Fruit fly (Drosophila melanogaster) whole organism, prepupa: ENCODE data around the gene CG13309.

Experiments used
- CG11294 ChIP-seq: fragments of 200-800 bp; sonication (Bioruptor generic); IDR thresholded peaks from 2 replicates; pipeline ENCODE4 v1.3.6; 2022; ENCODE audit warnings: missing biosample characterization, missing genetic modification characterization
- CG11902 ChIP-seq: fragments of 200-800 bp; sonication (Bioruptor generic); optimal IDR thresholded peaks from 3 replicates; lab custom pipeline; 2016; ENCODE audit warnings: missing biosample characterization, missing genetic modification characterization
- CG15336 ChIP-seq: fragments of 200-800 bp; sonication (Bioruptor generic); IDR thresholded peaks from 2 replicates; pipeline ENCODE4 v1.3.6; 2022; ENCODE audit warnings: missing biosample characterization, missing genetic modification characterization
- CG1621 ChIP-seq: fragments of 200-800 bp; sonication (Bioruptor generic); optimal IDR thresholded peaks from 3 replicates; lab custom pipeline; 2018; ENCODE audit warnings: missing biosample characterization, mild to moderate bottlenecking, missing genetic modification characterization
- CG31627 ChIP-seq: fragments of 200-800 bp; sonication (Bioruptor generic); optimal IDR thresholded peaks from 3 replicates; lab custom pipeline; 2016; ENCODE audit warnings: missing biosample characterization, missing genetic modification characterization
- CG32006 ChIP-seq: fragments of 200-800 bp; sonication (Bioruptor generic); optimal IDR thresholded peaks from 3 replicates; lab custom pipeline; 2017; ENCODE audit warnings: missing biosample characterization, mild to moderate bottlenecking, missing genetic modification characterization
- CG34406 ChIP-seq: fragments of 200-800 bp; sonication (Bioruptor generic); optimal IDR thresholded peaks from 3 replicates; lab custom pipeline; 2016; ENCODE audit warnings: missing biosample characterization, missing genetic modification characterization
- CG3919 ChIP-seq: fragments of 200-800 bp; sonication (Bioruptor generic); optimal IDR thresholded peaks from 3 replicates; lab custom pipeline; 2016; ENCODE audit warnings: missing biosample characterization, missing genetic modification characterization
- CG4318 ChIP-seq: fragments of 200-800 bp; sonication (Bioruptor generic); optimal IDR thresholded peaks from 3 replicates; lab custom pipeline; 2017; ENCODE audit warnings: missing biosample characterization, mild to moderate bottlenecking, missing genetic modification characterization
- CG6163 ChIP-seq: fragments of 200-800 bp; sonication (Bioruptor generic); IDR thresholded peaks from 3 replicates; pipeline ENCODE4 v1.3.6; 2022; ENCODE audit warnings: missing biosample characterization, missing genetic modification characterization
- CG6276 ChIP-seq: fragments of 200-800 bp; sonication (Bioruptor generic); optimal IDR thresholded peaks from 2 replicates; lab custom pipeline; 2017; ENCODE audit warnings: missing biosample characterization, mild to moderate bottlenecking, missing genetic modification characterization
- CG6792 ChIP-seq: fragments of 200-800 bp; sonication (Bioruptor generic); optimal IDR thresholded peaks from 3 replicates; lab custom pipeline; 2016; ENCODE audit warnings: missing biosample characterization, missing genetic modification characterization
- CG6808 ChIP-seq: fragments of 200-800 bp; sonication (Bioruptor generic); optimal IDR thresholded peaks from 3 replicates; lab custom pipeline; 2017; ENCODE audit warnings: missing biosample characterization, missing genetic modification characterization, mild to moderate bottlenecking, moderate library complexity, missing genetic modification reagents
- CG7368 ChIP-seq: fragments of 200-800 bp; sonication (Bioruptor generic); optimal IDR thresholded peaks from 3 replicates; lab custom pipeline; 2016; ENCODE audit warnings: missing biosample characterization, missing genetic modification characterization
- CG8119 ChIP-seq: fragments of 200-800 bp; sonication (Bioruptor generic); IDR thresholded peaks from 3 replicates; pipeline ENCODE4 v1.3.6; 2022; ENCODE audit warnings: missing biosample characterization, missing genetic modification characterization
- CG8319 ChIP-seq: fragments of 200-800 bp; sonication (Bioruptor generic); optimal IDR thresholded peaks from 3 replicates; lab custom pipeline; 2016; ENCODE audit warnings: missing biosample characterization, missing genetic modification characterization
- CG9139 ChIP-seq: fragments of 200-800 bp; sonication (Bioruptor generic); optimal IDR thresholded peaks from 3 replicates; lab custom pipeline; 2017; ENCODE audit warnings: missing biosample characterization, mild to moderate bottlenecking, missing genetic modification characterization
- Eip75B ChIP-seq: fragments of 200-800 bp; sonication (Bioruptor generic); optimal IDR thresholded peaks from 3 replicates; lab custom pipeline; 2016; ENCODE audit warnings: missing biosample characterization, missing genetic modification characterization
- Eip78C ChIP-seq: fragments of 200-800 bp; sonication (Bioruptor generic); peaks from one replicate; lab custom pipeline; 2016; ENCODE audit warnings: missing biosample characterization, missing genetic modification characterization
- Ets21C ChIP-seq: fragments of 200-800 bp; sonication (Bioruptor generic); optimal IDR thresholded peaks from 3 replicates; lab custom pipeline; 2016; ENCODE audit warnings: missing biosample characterization, missing genetic modification characterization
- Ets96B ChIP-seq: fragments of 200-800 bp; optimal IDR thresholded peaks from 2 replicates; lab custom pipeline; 2019; ENCODE audit warnings: missing biosample characterization, mild to moderate bottlenecking, missing genetic modification characterization, moderate library complexity
- Gug ChIP-seq: fragments of 200-800 bp; sonication (Bioruptor generic); IDR thresholded peaks from 2 replicates; pipeline ENCODE4 v1.3.6; 2022; ENCODE audit warnings: missing biosample characterization, missing genetic modification characterization
- Hr38 ChIP-seq: sonication (Bioruptor generic); optimal IDR thresholded peaks from 2 replicates; lab custom pipeline; 2016; ENCODE audit warnings: missing biosample characterization, missing genetic modification characterization
- Hr4 ChIP-seq: fragments of 200-800 bp; sonication (Bioruptor generic); optimal IDR thresholded peaks from 3 replicates; lab custom pipeline; 2016; ENCODE audit warnings: missing biosample characterization, missing genetic modification characterization
- Lpt ChIP-seq: fragments of 200-800 bp; sonication (Bioruptor generic); optimal IDR thresholded peaks from 3 replicates; lab custom pipeline; 2016; ENCODE audit warnings: missing biosample characterization, missing genetic modification characterization
- Met ChIP-seq: fragments of 200-800 bp; sonication (Bioruptor generic); optimal IDR thresholded peaks from 3 replicates; lab custom pipeline; 2016; ENCODE audit warnings: missing biosample characterization, missing genetic modification characterization
- OdsH ChIP-seq: fragments of 200-800 bp; sonication (Bioruptor generic); optimal IDR thresholded peaks from 3 replicates; lab custom pipeline; 2016; ENCODE audit warnings: missing biosample characterization, missing genetic modification characterization
- Smox ChIP-seq: fragments of 200-800 bp; sonication (Bioruptor generic); optimal IDR thresholded peaks from 3 replicates; lab custom pipeline; 2016; ENCODE audit warnings: missing biosample characterization, missing genetic modification characterization
- Sox102F ChIP-seq: fragments of 200-800 bp; sonication (Bioruptor generic); optimal IDR thresholded peaks from 2 replicates; lab custom pipeline; 2016; ENCODE audit warnings: missing biosample characterization, mild to moderate bottlenecking, missing genetic modification characterization
- Sox15 ChIP-seq: fragments of 200-800 bp; sonication (Bioruptor generic); optimal IDR thresholded peaks from 3 replicates; lab custom pipeline; 2016; ENCODE audit warnings: missing biosample characterization, missing genetic modification characterization
- achi ChIP-seq: fragments of 200-800 bp; sonication (Bioruptor generic); optimal IDR thresholded peaks from 3 replicates; lab custom pipeline; 2016; ENCODE audit warnings: missing biosample characterization, missing genetic modification characterization
- cyc ChIP-seq: fragments of 200-800 bp; sonication (Bioruptor generic); optimal IDR thresholded peaks from 3 replicates; lab custom pipeline; 2016; ENCODE audit warnings: missing biosample characterization, missing genetic modification characterization
- dac ChIP-seq: fragments of 200-800 bp; sonication (Bioruptor generic); optimal IDR thresholded peaks from 2 replicates; lab custom pipeline; 2017; ENCODE audit warnings: missing biosample characterization, mild to moderate bottlenecking, missing genetic modification characterization
- dsx ChIP-seq: fragments of 200-800 bp; optimal IDR thresholded peaks from 3 replicates; lab custom pipeline; 2019; ENCODE audit warnings: missing biosample characterization, mild to moderate bottlenecking, missing genetic modification characterization, moderate library complexity; ENCODE audit not compliant: poor library complexity, severe bottlenecking
- eg ChIP-seq: fragments of 200-800 bp; sonication (Bioruptor generic); IDR thresholded peaks from 3 replicates; pipeline ENCODE4 v1.3.6; 2022; ENCODE audit warnings: missing biosample characterization, missing genetic modification characterization
- esn ChIP-seq: fragments of 200-800 bp; sonication (Bioruptor generic); optimal IDR thresholded peaks from 2 replicates; lab custom pipeline; 2016; ENCODE audit warnings: missing biosample characterization, mild to moderate bottlenecking, missing genetic modification characterization, moderate library complexity
- fd85E ChIP-seq: fragments of 200-800 bp; sonication (Bioruptor generic); optimal IDR thresholded peaks from 3 replicates; lab custom pipeline; 2016; ENCODE audit warnings: missing biosample characterization, missing genetic modification characterization
- fkh ChIP-seq: fragments of 200-800 bp; sonication (Bioruptor generic); optimal IDR thresholded peaks from 3 replicates; lab custom pipeline; 2017; ENCODE audit warnings: missing biosample characterization, mild to moderate bottlenecking, missing genetic modification characterization, moderate library complexity
- net ChIP-seq: fragments of 200-800 bp; sonication (Bioruptor generic); optimal IDR thresholded peaks from 3 replicates; lab custom pipeline; 2016; ENCODE audit warnings: missing biosample characterization, missing genetic modification characterization
- pdm3 ChIP-seq: fragments of 200-800 bp; sonication (Bioruptor generic); optimal IDR thresholded peaks from 3 replicates; lab custom pipeline; 2016; ENCODE audit warnings: missing biosample characterization, missing genetic modification characterization
- salr ChIP-seq, 2 experiments: fragments of 200-800 bp; sonication (Bioruptor generic); optimal IDR thresholded peaks; 3 replicates each; lab custom pipeline; 2016 to 2018; ENCODE audit warnings: missing biosample characterization in 2 of 2, missing genetic modification characterization in 2 of 2, mild to moderate bottlenecking in 1 of 2
- spab ChIP-seq: fragments of 200-800 bp; sonication (Bioruptor generic); optimal IDR thresholded peaks from 2 replicates; lab custom pipeline; 2017; ENCODE audit warnings: missing biosample characterization, mild to moderate bottlenecking, missing genetic modification characterization, missing genetic modification reagents
- ss ChIP-seq, 2 experiments: fragments of 200-800 bp; sonication (Bioruptor generic); optimal IDR thresholded peaks; 2 replicates in 1 of 2; 3 replicates in 1 of 2; lab custom pipeline; 2017 to 2018; ENCODE audit warnings: mild to moderate bottlenecking in 2 of 2, missing biosample characterization in 2 of 2, missing genetic modification characterization in 2 of 2, moderate library complexity in 1 of 2
- vri ChIP-seq: fragments of 200-800 bp; sonication (Bioruptor generic); optimal IDR thresholded peaks from 3 replicates; lab custom pipeline; 2016; ENCODE audit warnings: missing biosample characterization, mild to moderate bottlenecking, missing genetic modification characterization

CG13309 gene

dm6 chr3L:8763794-8764193, 46.4 kb upstream of the CG13309 start (continued):
- peak; percentile 29 for TF ChIP-seq Sox15
- no peak for TF ChIP-seq CG6276 (GFP tag; lab: Kevin White, UChicago)
- no peak for TF ChIP-seq Hr4 (GFP tag; lab: Kevin White, UChicago)
- TF ChIP-seq CG32006 (GFP tag; lab: Kevin White, UChicago): no peak
- no peak for TF ChIP-seq CG6792 (GFP tag; lab: Kevin White, UChicago)
- TF ChIP-seq CG3919: peak; percentile 5
- no peak for TF ChIP-seq dac (GFP tag; lab: Kevin White, UChicago)
- no peak for TF ChIP-seq CG7368 (GFP tag; lab: Kevin White, UChicago)
- TF ChIP-seq net: no peak
- no peak for TF ChIP-seq CG15336 (GFP tag; lab: Robert Waterston, UW)
- TF ChIP-seq esn (GFP tag; lab: Kevin White, UChicago): peak; percentile 62
- peak; percentile 80 for TF ChIP-seq CG31627 (GFP tag; lab: Kevin White, UChicago)

DNA sequence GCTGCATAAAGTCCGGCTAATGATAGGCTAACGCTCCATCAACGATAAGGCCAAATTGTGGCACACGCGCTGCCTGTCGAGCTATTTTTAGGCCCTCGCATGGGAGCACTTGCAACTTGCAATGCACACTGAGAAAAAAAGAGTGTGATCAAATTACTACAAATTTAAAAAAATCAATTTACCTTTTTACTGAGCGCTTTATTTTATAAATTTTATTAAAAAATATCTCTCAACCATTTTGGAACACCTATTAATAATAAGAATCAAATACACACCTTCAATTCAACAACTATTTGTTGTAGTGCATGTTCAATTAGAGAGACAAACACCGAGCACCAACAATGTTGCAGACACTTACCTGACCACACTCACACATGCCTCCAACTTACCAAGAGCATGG, 44.7 kb upstream of the CG13309 start:
- no peak for TF ChIP-seq CG11902 (GFP tag; lab: Kevin White, UChicago)
- no peak for TF ChIP-seq net
- peak; percentile 96 for TF ChIP-seq CG8119 (GFP tag; lab: Robert Waterston, UW)
- TF ChIP-seq CG15336 (GFP tag; lab: Robert Waterston, UW): peak; percentile 98
- peak; percentile 82 for TF ChIP-seq Lpt
- peak; percentile 9 for TF ChIP-seq CG4318 (GFP tag; lab: Kevin White, UChicago)
- TF ChIP-seq salr (GFP tag; optimal IDR thresholded peaks at IDR 0.05; lab: Kevin White, UChicago): peak in 1 of 2 experiments; percentile 20
- TF ChIP-seq eg (GFP tag; lab: Robert Waterston, UW): peak; percentile 97
- TF ChIP-seq CG6163 (GFP tag; lab: Robert Waterston, UW): peak; percentile 96
- peak; percentile 100 for TF ChIP-seq dsx (GFP tag; lab: Kevin White, UChicago)
- TF ChIP-seq Ets96B (tag; lab: Kevin White, UChicago): peak; percentile 45
- no peak for TF ChIP-seq ss (GFP tag; optimal IDR thresholded peaks at IDR 0.05; lab: Kevin White, UChicago)
- TF ChIP-seq cyc (GFP tag; lab: Kevin White, UChicago): no peak
- TF ChIP-seq Ets21C (GFP tag; lab: Kevin White, UChicago): no peak
- peak; percentile 91 for TF ChIP-seq CG11294 (GFP tag; lab: Robert Waterston, UW)
- TF ChIP-seq achi: peak; percentile 42
- TF ChIP-seq Gug: peak; percentile 93
- peak; percentile 55 for TF ChIP-seq CG6276 (GFP tag; lab: Kevin White, UChicago)
- peak; percentile 81 for TF ChIP-seq Hr4 (GFP tag; lab: Kevin White, UChicago)

DNA sequence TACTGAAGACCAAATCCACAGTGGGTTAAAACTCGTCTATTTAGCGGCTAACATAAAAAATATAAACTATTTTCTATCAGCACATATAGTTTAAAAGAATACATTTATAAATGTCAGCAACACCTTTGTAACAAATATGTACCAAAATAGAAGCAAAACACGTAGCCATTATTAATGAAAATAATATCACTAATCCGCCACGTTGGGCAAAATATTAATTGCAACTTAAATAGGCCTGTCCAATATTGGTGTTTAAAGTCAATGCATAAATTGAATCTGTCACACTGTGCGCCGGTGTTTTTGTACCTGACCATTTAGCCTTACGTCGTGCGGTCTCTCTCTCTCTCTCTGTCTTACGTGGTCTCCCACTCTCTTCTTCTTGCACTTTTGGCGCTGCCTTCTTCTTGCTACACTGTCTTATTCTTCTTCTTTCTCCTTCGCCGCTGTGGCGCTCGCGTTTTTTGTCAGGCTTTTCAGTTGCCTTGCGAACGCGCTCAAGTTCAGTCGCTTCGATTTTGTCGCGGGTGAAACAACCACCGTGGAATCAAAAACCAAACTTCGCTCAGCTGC, 44.1 kb upstream of the CG13309 start:
- TF ChIP-seq Eip78C (GFP tag; lab: Kevin White, UChicago): peak; percentile 99
- TF ChIP-seq CG11902 (GFP tag; lab: Kevin White, UChicago): peak; percentile 98
- TF ChIP-seq CG34406 (GFP tag; lab: Kevin White, UChicago): peak; percentile 98
- TF ChIP-seq CG1621 (tag; lab: Kevin White, UChicago): peak; percentile 98
- TF ChIP-seq achi: peak; percentile 96
- peak; percentile 96 for TF ChIP-seq eg (GFP tag; lab: Robert Waterston, UW)
- peak; percentile 97 for TF ChIP-seq Hr4 (GFP tag; lab: Kevin White, UChicago)
- TF ChIP-seq CG6163 (GFP tag; lab: Robert Waterston, UW): peak; percentile 94
- TF ChIP-seq CG32006 (GFP tag; lab: Kevin White, UChicago): peak; percentile 97
- peak; percentile 99 for TF ChIP-seq CG31627 (GFP tag; lab: Kevin White, UChicago)
- TF ChIP-seq vri: peak; percentile 94
- TF ChIP-seq CG6808 (GFP tag; lab: Kevin White, UChicago): peak; percentile 98
- peak; percentile 95 for TF ChIP-seq fd85E
- TF ChIP-seq Met (GFP tag; lab: Kevin White, UChicago): peak; percentile 99
- peak; percentile 95 for TF ChIP-seq CG8119 (GFP tag; lab: Robert Waterston, UW)
- TF ChIP-seq dsx (GFP tag; lab: Kevin White, UChicago): peak; percentile 55
- peak; percentile 97 for TF ChIP-seq pdm3 (GFP tag; lab: Kevin White, UChicago)
- peak; percentile 95 for TF ChIP-seq CG11294 (GFP tag; lab: Robert Waterston, UW)
- peak; percentile 98 for TF ChIP-seq CG6792 (GFP tag; lab: Kevin White, UChicago)
- TF ChIP-seq Gug: peak; percentile 97
- peak; percentile 99 for TF ChIP-seq OdsH (GFP tag; lab: Kevin White, UChicago)
- peak; percentile 99 for TF ChIP-seq cyc (GFP tag; lab: Kevin White, UChicago)
- peak; percentile 72 for TF ChIP-seq fkh (GFP tag; lab: Kevin White, UChicago)
- TF ChIP-seq Smox (GFP tag; lab: Kevin White, UChicago): peak; percentile 99
- peak; percentile 98 for TF ChIP-seq Ets21C (GFP tag; lab: Kevin White, UChicago)
- peak; percentile 39 for TF ChIP-seq Hr38
- TF ChIP-seq CG9139 (GFP tag; lab: Kevin White, UChicago): peak; percentile 80
- peak; percentile 97 for TF ChIP-seq Eip75B (GFP tag; lab: Kevin White, UChicago)
- TF ChIP-seq CG8319 (GFP tag; lab: Kevin White, UChicago): peak; percentile 94
- TF ChIP-seq net: peak; percentile 97
- TF ChIP-seq CG7368 (GFP tag; lab: Kevin White, UChicago): peak; percentile 97
- peak; percentile 96 for TF ChIP-seq dac (GFP tag; lab: Kevin White, UChicago)
- peak; percentile 98 for TF ChIP-seq Sox102F (GFP tag; lab: Kevin White, UChicago)
- TF ChIP-seq spab (GFP tag; lab: Kevin White, UChicago): peak; percentile 94
